Worm (Caenorhabditis elegans) whole organism, L2 larva: ENCODE measurements around the gene efhd-1.

Experiments
- F13H6.1 ChIP-seq: sonication (generic microtip); optimal IDR thresholded peaks from 2 replicates; lab custom pipeline; 2016; ENCODE audit warnings: missing genetic modification characterization, missing compliant biosample characterization
- aly-2 ChIP-seq: fragments of 150-350 bp; optimal IDR thresholded peaks from 2 replicates; lab custom pipeline; 2014; ENCODE audit warnings: missing biosample characterization, missing genetic modification characterization
- egl-27 ChIP-seq: sonication (generic microtip); optimal IDR thresholded peaks from 3 replicates; lab custom pipeline; 2017; ENCODE audit warnings: missing biosample characterization, missing genetic modification reagents, missing genetic modification characterization
- lin-13 ChIP-seq: fragments of 150-350 bp; optimal IDR thresholded peaks from 2 replicates; lab custom pipeline; 2014; ENCODE audit warnings: missing biosample characterization, missing genetic modification reagents, missing genetic modification characterization
- mdl-1 ChIP-seq, 2 experiments: fragments of 150-350 bp in 1 of 2; sonication (generic microtip) in 1 of 2; optimal IDR thresholded peaks; 2 replicates each; lab custom pipeline; 2017; ENCODE audit warnings: missing biosample characterization in 2 of 2, missing genetic modification characterization in 2 of 2
- nhr-10 ChIP-seq: sonication (generic microtip); optimal IDR thresholded peaks from 2 replicates; lab custom pipeline; 2017; ENCODE audit warnings: missing biosample characterization, missing genetic modification characterization
- zag-1 ChIP-seq: fragments of 150-350 bp; optimal IDR thresholded peaks from 2 replicates; lab custom pipeline; 2014; ENCODE audit warnings: missing biosample characterization, missing genetic modification characterization

DNA sequence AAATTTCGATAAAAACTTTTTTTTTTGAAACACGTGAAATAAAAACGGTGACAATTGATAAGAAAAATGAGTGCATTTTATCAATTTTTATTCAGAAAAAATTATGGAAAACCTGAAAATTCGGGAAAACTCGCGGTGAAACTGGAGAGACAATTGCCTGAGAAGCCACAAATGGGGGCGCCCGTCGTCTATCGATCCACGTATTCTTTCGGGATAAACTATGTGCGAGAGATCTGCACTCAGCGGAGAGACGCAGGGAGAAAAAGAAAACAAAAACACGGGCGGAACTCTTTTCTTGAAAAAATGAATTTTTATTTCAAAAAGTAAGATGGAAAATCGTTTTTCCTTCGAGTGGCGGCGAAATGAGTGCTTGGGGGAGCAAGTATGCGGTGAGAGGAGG, 55.3 kb downstream of the efhd-1 start, which contains the start of gene men-1:
- no peak for TF ChIP-seq lin-13 (GFP tag; lab: Kevin White, UChicago)
- no peak for TF ChIP-seq zag-1 (tag; lab: Kevin White, UChicago)
- no peak for TF ChIP-seq F13H6.1 (tag; lab: Kevin White, UChicago)
- TF ChIP-seq aly-2 (tag; lab: Kevin White, UChicago) = no peak
- no peak for TF ChIP-seq egl-27 (tag; lab: Kevin White, UChicago)
- no peak for TF ChIP-seq mdl-1 (tag; optimal IDR thresholded peaks at IDR 0.05; lab: Kevin White, UChicago)
- no peak for TF ChIP-seq nhr-10 (tag; lab: Kevin White, UChicago)
